Worm (Caenorhabditis elegans) whole organism, young adult: ENCODE measurements around the gene elt-2.

Experiments used
- T26A5.8 ChIP-seq: sonication (generic microtip); optimal IDR thresholded peaks from 2 replicates; lab custom pipeline; 2016; ENCODE audit warnings: missing genetic modification characterization, missing compliant biosample characterization
- ama-1 ChIP-seq, 3 experiments: fragments of 150-350 bp in 1 of 3; sonication (generic microtip) in 2 of 3; optimal IDR thresholded peaks; 2 replicates each; lab custom pipeline; 2014 to 2018; ENCODE audit warnings: missing biosample characterization in 2 of 3, missing genetic modification characterization in 2 of 3, missing genetic modification reagents in 2 of 3
- ceh-58 ChIP-seq: fragments of 200-800 bp; sonication (Bioruptor generic); IDR thresholded peaks from 2 replicates; pipeline ENCODE4 v1.3.6; 2022; ENCODE audit warnings: missing genetic modification characterization, missing compliant biosample characterization
- dox-1 ChIP-seq: fragments of 200-800 bp; sonication (Bioruptor generic); IDR thresholded peaks from 2 replicates; pipeline ENCODE4 v1.3.6; 2022; ENCODE audit warnings: missing genetic modification reagents, missing genetic modification characterization, missing compliant biosample characterization
- dpl-1 ChIP-seq: fragments of 150-350 bp; optimal IDR thresholded peaks from 2 replicates; lab custom pipeline; 2014; ENCODE audit warnings: missing biosample characterization, missing genetic modification reagents, missing genetic modification characterization
- egl-44 ChIP-seq: fragments of 200-800 bp; sonication (Bioruptor generic); IDR thresholded peaks from 2 replicates; pipeline ENCODE4 v1.3.6; 2022; ENCODE audit warnings: missing genetic modification reagents, missing genetic modification characterization, missing compliant biosample characterization
- nfya-2 ChIP-seq: fragments of 200-800 bp; sonication (Bioruptor generic); IDR thresholded peaks from 2 replicates; pipeline ENCODE4 v1.3.6; 2022; ENCODE audit warnings: missing genetic modification reagents, missing genetic modification characterization, missing compliant biosample characterization
- unc-62 ChIP-seq: fragments of 150-350 bp; optimal IDR thresholded peaks from 2 replicates; lab custom pipeline; 2014; ENCODE audit warnings: missing biosample characterization, missing genetic modification reagents, missing genetic modification characterization

ce11 chrX:10463542-10463941, 17.5 kb upstream of the elt-2 start, which contains the start of gene C39B10.1:
- TF ChIP-seq ama-1 (optimal IDR thresholded peaks at IDR 0.05; lab: Kevin White, UChicago) = no peak
- TF ChIP-seq ama-1 (GFP tag; optimal IDR thresholded peaks at IDR 0.05; lab: Kevin White, UChicago) = no peak
- no peak for TF ChIP-seq T26A5.8 (tag; lab: Kevin White, UChicago)
- TF ChIP-seq unc-62 = no peak
- TF ChIP-seq egl-44 (GFP tag; lab: Robert Waterston, UW) = no peak
- no peak for TF ChIP-seq nfya-2 (GFP tag; lab: Robert Waterston, UW)
- TF ChIP-seq ceh-58 = no peak
- no peak for TF ChIP-seq dpl-1 (GFP tag; lab: Kevin White, UChicago)
- TF ChIP-seq dox-1 (GFP tag; lab: Robert Waterston, UW) = no peak
